Worm (Caenorhabditis elegans) whole organism, L2 larva: ENCODE measurements around the gene crn-3.

Source experiments
- C34F6.9 ChIP-seq: fragments of 150-350 bp; optimal IDR thresholded peaks from 2 replicates; lab custom pipeline; 2014; ENCODE audit warnings: missing biosample characterization, missing genetic modification characterization
- F13H6.1 ChIP-seq: sonication (generic microtip); optimal IDR thresholded peaks from 2 replicates; lab custom pipeline; 2016; ENCODE audit warnings: missing genetic modification characterization, missing compliant biosample characterization
- Y55F3AM.14 ChIP-seq: fragments of 200-800 bp; sonication (Bioruptor generic); optimal IDR thresholded peaks from 2 replicates; lab custom pipeline; 2018; ENCODE audit warnings: mild to moderate bottlenecking, missing genetic modification characterization, missing compliant biosample characterization
- alr-1 ChIP-seq: fragments of 150-350 bp; optimal IDR thresholded peaks from 2 replicates; lab custom pipeline; 2014; ENCODE audit warnings: missing biosample characterization, missing genetic modification characterization
- aly-2 ChIP-seq: fragments of 150-350 bp; optimal IDR thresholded peaks from 2 replicates; lab custom pipeline; 2014; ENCODE audit warnings: missing biosample characterization, missing genetic modification characterization
- ama-1 ChIP-seq: fragments of 150-350 bp; optimal IDR thresholded peaks from 2 replicates; lab custom pipeline; 2018; ENCODE audit warnings: inconsistent platforms
- blmp-1 ChIP-seq: sonication (generic microtip); optimal IDR thresholded peaks from 2 replicates; lab custom pipeline; 2017; ENCODE audit warnings: missing genetic modification characterization, mild to moderate bottlenecking, missing compliant biosample characterization, antibody characterized with exemption, moderate library complexity; ENCODE audit not compliant: insufficient read depth
- ceh-82 ChIP-seq: fragments of 150-350 bp; optimal IDR thresholded peaks from 2 replicates; lab custom pipeline; 2014; ENCODE audit warnings: missing biosample characterization, missing genetic modification characterization
- crh-2 ChIP-seq: sonication (generic microtip); optimal IDR thresholded peaks from 2 replicates; lab custom pipeline; 2017; ENCODE audit warnings: missing biosample characterization, missing genetic modification characterization
- dmd-4 ChIP-seq: sonication (generic microtip); optimal IDR thresholded peaks from 2 replicates; lab custom pipeline; 2017; ENCODE audit warnings: missing biosample characterization, missing genetic modification characterization
- egl-27 ChIP-seq: sonication (generic microtip); optimal IDR thresholded peaks from 3 replicates; lab custom pipeline; 2017; ENCODE audit warnings: missing biosample characterization, missing genetic modification reagents, missing genetic modification characterization
- elt-1 ChIP-seq: fragments of 150-350 bp; optimal IDR thresholded peaks from 2 replicates; lab custom pipeline; 2014; ENCODE audit warnings: missing biosample characterization, missing genetic modification characterization
- elt-3 ChIP-seq: sonication (generic microtip); optimal IDR thresholded peaks from 2 replicates; lab custom pipeline; 2017; ENCODE audit warnings: missing biosample characterization, missing genetic modification characterization
- fos-1 ChIP-seq: fragments of 150-350 bp; optimal IDR thresholded peaks from 2 replicates; lab custom pipeline; 2014; ENCODE audit warnings: missing biosample characterization, missing genetic modification characterization
- gmeb-1 ChIP-seq: fragments of 150-350 bp; optimal IDR thresholded peaks from 2 replicates; lab custom pipeline; 2014; ENCODE audit warnings: missing biosample characterization, missing genetic modification characterization
- lin-11 ChIP-seq: fragments of 150-350 bp; sonication (generic microtip); optimal IDR thresholded peaks from 2 replicates; lab custom pipeline; 2014; ENCODE audit warnings: missing biosample characterization, missing genetic modification characterization, inconsistent platforms, mixed read lengths
- lin-13 ChIP-seq: fragments of 150-350 bp; optimal IDR thresholded peaks from 2 replicates; lab custom pipeline; 2014; ENCODE audit warnings: missing biosample characterization, missing genetic modification reagents, missing genetic modification characterization
- lsy-2 ChIP-seq, 2 experiments: fragments of 150-350 bp in 1 of 2; sonication (generic microtip) in 1 of 2; optimal IDR thresholded peaks; 2 replicates each; lab custom pipeline; 2014 to 2017; ENCODE audit warnings: missing biosample characterization in 2 of 2, missing genetic modification characterization in 2 of 2
- mbf-1 ChIP-seq: sonication (generic microtip); optimal IDR thresholded peaks from 2 replicates; lab custom pipeline; 2017; ENCODE audit warnings: missing biosample characterization, missing genetic modification characterization
- mdl-1 ChIP-seq, 2 experiments: fragments of 150-350 bp in 1 of 2; sonication (generic microtip) in 1 of 2; optimal IDR thresholded peaks; 2 replicates each; lab custom pipeline; 2017; ENCODE audit warnings: missing biosample characterization in 2 of 2, missing genetic modification characterization in 2 of 2
- nhr-10 ChIP-seq: sonication (generic microtip); optimal IDR thresholded peaks from 2 replicates; lab custom pipeline; 2017; ENCODE audit warnings: missing biosample characterization, missing genetic modification characterization
- nhr-11 ChIP-seq: fragments of 150-350 bp; optimal IDR thresholded peaks from 2 replicates; lab custom pipeline; 2014; ENCODE audit warnings: missing biosample characterization, missing genetic modification characterization
- nhr-12 ChIP-seq: fragments of 150-350 bp; optimal IDR thresholded peaks from 2 replicates; lab custom pipeline; 2014; ENCODE audit warnings: missing biosample characterization, missing genetic modification characterization
- nhr-129 ChIP-seq: fragments of 150-350 bp; optimal IDR thresholded peaks from 2 replicates; lab custom pipeline; 2014; ENCODE audit warnings: missing biosample characterization, missing genetic modification characterization
- nhr-23 ChIP-seq: fragments of 150-350 bp; optimal IDR thresholded peaks from 2 replicates; lab custom pipeline; 2014; ENCODE audit warnings: missing biosample characterization, missing genetic modification reagents, missing genetic modification characterization
- nhr-237 ChIP-seq: fragments of 150-350 bp; optimal IDR thresholded peaks from 2 replicates; lab custom pipeline; 2014; ENCODE audit warnings: missing biosample characterization, missing genetic modification characterization
- nhr-25 ChIP-seq: fragments of 150-350 bp; sonication (generic microtip); optimal IDR thresholded peaks from 3 replicates; lab custom pipeline; 2014; ENCODE audit warnings: missing biosample characterization, missing genetic modification characterization
- nhr-77 ChIP-seq: fragments of 150-350 bp; optimal IDR thresholded peaks from 2 replicates; lab custom pipeline; 2014; ENCODE audit warnings: missing biosample characterization, missing genetic modification characterization
- peb-1 ChIP-seq: fragments of 150-350 bp; optimal IDR thresholded peaks from 2 replicates; lab custom pipeline; 2014; ENCODE audit warnings: missing biosample characterization, missing genetic modification characterization
- skn-1 ChIP-seq: sonication (generic microtip); optimal IDR thresholded peaks from 2 replicates; lab custom pipeline; 2017; ENCODE audit warnings: missing biosample characterization, missing genetic modification characterization
- sma-3 ChIP-seq: sonication (generic microtip); optimal IDR thresholded peaks from 2 replicates; lab custom pipeline; 2016; ENCODE audit warnings: missing genetic modification reagents, missing genetic modification characterization, missing compliant biosample characterization
- sma-9 ChIP-seq, 2 experiments: fragments of 150-350 bp in 1 of 2; sonication (generic microtip) in 1 of 2; optimal IDR thresholded peaks; 2 replicates each; lab custom pipeline; 2014 to 2016; ENCODE audit warnings: missing genetic modification characterization in 2 of 2, mild to moderate bottlenecking in 1 of 2, missing biosample characterization in 1 of 2, missing compliant biosample characterization in 1 of 2, missing genetic modification reagents in 1 of 2, moderate library complexity in 1 of 2
- snpc-4 ChIP-seq: fragments of 150-350 bp; optimal IDR thresholded peaks from 2 replicates; lab custom pipeline; 2014; ENCODE audit warnings: missing biosample characterization, missing genetic modification characterization
- unc-39 ChIP-seq: fragments of 150-350 bp; optimal IDR thresholded peaks from 2 replicates; lab custom pipeline; 2014; ENCODE audit warnings: missing biosample characterization, missing genetic modification characterization
- unc-55 ChIP-seq: fragments of 150-350 bp; sonication (generic microtip); optimal IDR thresholded peaks from 3 replicates; lab custom pipeline; 2014; ENCODE audit warnings: missing biosample characterization, missing genetic modification reagents, missing genetic modification characterization
- zag-1 ChIP-seq: fragments of 150-350 bp; optimal IDR thresholded peaks from 2 replicates; lab custom pipeline; 2014; ENCODE audit warnings: missing biosample characterization, missing genetic modification characterization
- ztf-11 ChIP-seq: sonication (generic microtip); optimal IDR thresholded peaks from 2 replicates; lab custom pipeline; 2017; ENCODE audit warnings: missing biosample characterization, missing genetic modification characterization
- ztf-4 ChIP-seq: fragments of 150-350 bp; optimal IDR thresholded peaks from 2 replicates; lab custom pipeline; 2014; ENCODE audit warnings: missing biosample characterization, missing genetic modification characterization

Gene crn-3

DNA sequence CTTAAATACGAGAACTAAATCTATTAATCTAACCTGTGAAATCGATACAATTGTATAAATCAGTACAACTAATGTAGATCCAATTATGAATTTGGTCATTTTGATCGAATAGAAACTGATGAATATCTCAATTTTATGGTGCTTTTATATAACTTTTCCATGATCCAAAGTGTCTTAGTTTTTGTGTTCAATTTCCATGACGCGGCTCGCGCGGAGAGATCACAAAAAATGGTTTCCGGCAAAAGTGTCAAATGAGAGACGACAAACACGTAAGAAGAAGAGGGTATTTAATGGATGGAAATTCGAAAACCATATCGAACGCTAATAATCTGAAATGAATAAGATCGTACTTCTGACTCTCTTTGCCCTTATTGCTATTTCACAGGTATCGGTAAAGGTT, 23.3 kb upstream of the crn-3 start, which contains the start of the genes C06A1.6 and C06A1.7:
Gene C06A1.6 (minus strand): TSS at position 101 of the 400 bp plus-strand sequence.
Gene C06A1.7 (plus strand): TSS at position 314 of the 400 bp plus-strand sequence.
- TF ChIP-seq alr-1 (tag; lab: Kevin White, UChicago), result no peak
- no peak for TF ChIP-seq nhr-77 (tag; lab: Kevin White, UChicago)
- no peak for TF ChIP-seq mbf-1
- TF ChIP-seq snpc-4 (tag; lab: Kevin White, UChicago), result no peak
- no peak for TF ChIP-seq peb-1 (tag; lab: Kevin White, UChicago)

DNA sequence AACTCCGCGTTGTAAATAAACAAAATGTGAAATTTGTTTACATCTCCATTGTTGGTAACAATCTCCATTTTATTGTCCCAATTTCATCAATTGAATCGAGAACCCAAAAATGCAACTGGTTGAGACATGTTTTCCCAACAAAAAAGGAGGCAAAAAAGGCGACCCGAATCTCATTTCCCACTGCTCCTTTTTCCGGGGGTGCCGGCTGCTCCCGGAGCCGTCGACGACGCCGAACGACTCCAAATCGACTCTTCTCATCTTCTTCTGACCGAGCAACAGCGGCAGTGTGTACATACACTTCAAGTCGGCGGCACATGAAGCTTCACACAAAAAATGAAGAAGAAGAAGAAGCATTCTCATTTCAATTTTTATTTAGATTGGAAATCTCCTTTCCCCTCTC, 21.4 kb upstream of the crn-3 start:
- no peak for TF ChIP-seq ztf-4
- TF ChIP-seq gmeb-1, result no peak
- no peak for TF ChIP-seq Y55F3AM.14 (GFP tag; lab: Kevin White, UChicago)
- no peak for TF ChIP-seq fos-1 (tag; lab: Kevin White, UChicago)
- no peak for TF ChIP-seq nhr-129
- no peak for TF ChIP-seq snpc-4 (tag; lab: Kevin White, UChicago)
- TF ChIP-seq mdl-1 (tag; optimal IDR thresholded peaks at IDR 0.05; lab: Kevin White, UChicago), result no peak
- TF ChIP-seq blmp-1 (tag; lab: Kevin White, UChicago), result no peak
- no peak for TF ChIP-seq lin-13
- no peak for TF ChIP-seq zag-1 (tag; lab: Kevin White, UChicago)
- TF ChIP-seq nhr-10 (tag; lab: Kevin White, UChicago), result no peak
- TF ChIP-seq ama-1, result no peak
- no peak for TF ChIP-seq crh-2

DNA sequence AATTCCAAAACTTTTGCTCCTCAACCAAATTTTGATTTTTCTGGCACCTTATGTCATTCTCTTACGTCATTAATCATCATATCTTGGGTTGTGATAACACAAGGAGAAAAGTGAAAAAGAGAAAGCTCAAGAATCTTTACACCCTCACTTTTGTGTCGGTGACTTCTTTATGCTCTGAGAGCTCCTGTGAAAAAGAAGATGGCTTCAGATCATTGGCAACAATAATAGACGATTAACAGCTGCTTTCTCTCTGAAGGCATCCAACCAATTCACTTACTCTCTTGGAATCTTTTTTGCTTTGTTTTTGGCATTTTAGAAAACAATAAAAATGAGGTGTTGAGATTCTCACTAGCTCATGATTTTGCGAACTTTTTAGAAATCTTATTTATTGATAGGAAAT, 18.3 kb upstream of the crn-3 start:
- peak in 1 of 2 experiments; percentile 19 for TF ChIP-seq lsy-2 (tag; optimal IDR thresholded peaks at IDR 0.05; lab: Kevin White, UChicago)
- TF ChIP-seq sma-9 (GFP tag; optimal IDR thresholded peaks at IDR 0.05; lab: Kevin White, UChicago), result peak; percentile 55
- no peak for TF ChIP-seq sma-9 (tag; optimal IDR thresholded peaks at IDR 0.05; lab: Kevin White, UChicago)
- TF ChIP-seq nhr-237 (tag; lab: Kevin White, UChicago), result no peak
- no peak for TF ChIP-seq lin-11 (tag; lab: Kevin White, UChicago)
- TF ChIP-seq nhr-10 (tag; lab: Kevin White, UChicago), result no peak
- no peak for TF ChIP-seq unc-55 (GFP tag; lab: Kevin White, UChicago)
- TF ChIP-seq C34F6.9 (tag; lab: Kevin White, UChicago), result no peak
- TF ChIP-seq, all 48 proteins: peak for 2

DNA sequence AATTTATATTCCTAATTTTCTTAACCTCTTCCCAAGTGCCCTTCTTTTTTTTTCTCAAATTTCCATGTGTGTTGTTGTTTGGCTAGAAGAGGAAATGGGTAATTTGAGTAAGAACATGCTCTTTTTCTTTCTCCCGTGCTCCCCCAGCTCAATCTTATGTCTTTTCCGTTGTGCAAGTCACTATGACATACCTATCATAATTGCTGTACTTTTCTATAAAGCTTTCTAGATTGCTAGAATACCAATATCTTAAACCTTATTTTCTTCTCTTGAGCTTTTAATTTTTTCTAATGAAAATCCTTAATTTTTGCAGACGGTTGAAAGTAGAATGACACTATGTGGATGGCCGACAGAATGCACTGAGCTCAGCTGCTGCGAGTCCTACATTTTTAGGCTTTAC, 17.5 kb upstream of the crn-3 start, which contains the start of gene txt-13:
Gene txt-13 (plus strand): TSS at position 301 of the 400 bp plus-strand sequence.
- TF ChIP-seq unc-39, result no peak
- TF ChIP-seq elt-3 (tag; lab: Kevin White, UChicago), result no peak
- no peak for TF ChIP-seq egl-27 (tag; lab: Kevin White, UChicago)
- TF ChIP-seq ceh-82 (tag; lab: Kevin White, UChicago), result no peak
- no peak for TF ChIP-seq aly-2 (tag; lab: Kevin White, UChicago)
- no peak for TF ChIP-seq nhr-10 (tag; lab: Kevin White, UChicago)
- no peak for TF ChIP-seq nhr-237 (tag; lab: Kevin White, UChicago)
- no peak for TF ChIP-seq nhr-12 (tag; lab: Kevin White, UChicago)
- TF ChIP-seq sma-3 (GFP tag; lab: Kevin White, UChicago), result no peak
- no peak for TF ChIP-seq elt-1 (tag; lab: Kevin White, UChicago)
- no peak for TF ChIP-seq sma-9 (GFP tag; optimal IDR thresholded peaks at IDR 0.05; lab: Kevin White, UChicago)
- no peak for TF ChIP-seq sma-9 (tag; optimal IDR thresholded peaks at IDR 0.05; lab: Kevin White, UChicago)
- TF ChIP-seq mdl-1 (tag; optimal IDR thresholded peaks at IDR 0.05; lab: Kevin White, UChicago), result no peak
- TF ChIP-seq ztf-4, result no peak
- no peak for TF ChIP-seq skn-1 (tag; lab: Kevin White, UChicago)

DNA sequence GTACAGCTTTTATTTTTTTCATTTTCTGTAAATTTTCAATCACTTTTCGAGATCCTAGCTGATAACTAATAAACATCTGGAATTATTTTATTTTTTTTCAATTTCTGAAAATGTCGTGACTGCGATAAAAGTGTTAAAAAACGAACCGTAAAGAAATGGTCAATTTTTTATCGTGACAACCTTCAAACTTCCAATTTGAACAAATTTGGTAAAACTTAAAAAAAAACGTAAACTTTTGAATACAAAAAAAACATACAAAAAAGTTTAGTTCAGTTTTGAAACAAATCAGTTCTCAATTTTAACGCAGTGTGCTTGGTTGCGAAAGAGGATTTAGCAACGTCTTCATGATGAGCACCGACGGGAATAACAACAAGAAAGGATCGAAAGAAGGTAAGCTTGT, 15.9 kb upstream of the crn-3 start, which contains the start of gene C06A1.3:
Gene C06A1.3 (plus strand): TSS at position 301 of the 400 bp plus-strand sequence.
- TF ChIP-seq aly-2 (tag; lab: Kevin White, UChicago) (no peak), nhr-25 (tag; lab: Kevin White, UChicago) (no peak), nhr-23 (tag; lab: Kevin White, UChicago) (no peak), nhr-237 (tag; lab: Kevin White, UChicago) (no peak), crh-2 (no peak), F13H6.1 (tag; lab: Kevin White, UChicago) (no peak), nhr-129 (no peak), blmp-1 (tag; lab: Kevin White, UChicago) (no peak), snpc-4 (tag; lab: Kevin White, UChicago) (no peak), ztf-11 (no peak), nhr-11 (no peak), dmd-4 (tag; lab: Kevin White, UChicago) (no peak), elt-1 (tag; lab: Kevin White, UChicago) (no peak), mbf-1 (no peak), alr-1 (tag; lab: Kevin White, UChicago) (no peak)
